Worm (Caenorhabditis elegans) whole organism, L4 larva: ENCODE results near the gene Y111B2A.2.

Experiments used
- F10B5.3 ChIP-seq: sonication (generic microtip); optimal IDR thresholded peaks from 2 replicates; lab custom pipeline; 2016; ENCODE audit warnings: mild to moderate bottlenecking, missing genetic modification characterization, missing compliant biosample characterization
- F26F4.8 ChIP-seq: fragments of 200-800 bp; sonication (Bioruptor generic); conservative IDR thresholded peaks from 2 replicates; pipeline ENCODE4 v1.3.6; 2022; ENCODE audit warnings: missing genetic modification characterization, missing compliant biosample characterization
- F49E8.2 ChIP-seq: sonication (generic microtip); optimal IDR thresholded peaks from 2 replicates; lab custom pipeline; 2016; ENCODE audit warnings: missing compliant biosample characterization, mild to moderate bottlenecking, missing genetic modification characterization, borderline replicate concordance
- Y75B8A.6 ChIP-seq: fragments of 200-800 bp; sonication (Bioruptor generic); IDR thresholded peaks from 2 replicates; pipeline ENCODE4 v1.3.6; 2022; ENCODE audit warnings: missing genetic modification reagents, missing genetic modification characterization, missing compliant biosample characterization
- ZK337.2 ChIP-seq: fragments of 200-800 bp; sonication (Bioruptor generic); IDR thresholded peaks from 2 replicates; pipeline ENCODE4 v1.3.6; 2022; ENCODE audit warnings: missing genetic modification reagents, missing genetic modification characterization, missing compliant biosample characterization
- aha-1 ChIP-seq: fragments of 150-350 bp; peaks from one replicate; lab custom pipeline; 2014; ENCODE audit warnings: missing biosample characterization, missing genetic modification characterization
- ama-1 ChIP-seq: fragments of 150-350 bp; optimal IDR thresholded peaks from 2 replicates; lab custom pipeline; 2014; ENCODE audit warnings: inconsistent platforms, mixed read lengths
- ceh-28 ChIP-seq: fragments of 150-350 bp; optimal IDR thresholded peaks from 2 replicates; lab custom pipeline; 2014; ENCODE audit warnings: missing biosample characterization, missing genetic modification reagents, missing genetic modification characterization
- cey-2 ChIP-seq: sonication (generic microtip); optimal IDR thresholded peaks from 3 replicates; lab custom pipeline; 2017; ENCODE audit warnings: missing genetic modification characterization, mild to moderate bottlenecking, missing compliant biosample characterization, antibody characterized with exemption, borderline replicate concordance; ENCODE audit not compliant: insufficient read depth
- ctbp-1 ChIP-seq: fragments of 200-800 bp; sonication (Bioruptor generic); IDR thresholded peaks from 2 replicates; pipeline ENCODE4 v1.3.6; 2022; ENCODE audit warnings: missing genetic modification reagents, missing genetic modification characterization, missing compliant biosample characterization
- daf-16 ChIP-seq, 3 experiments: sonication (generic microtip); optimal IDR thresholded peaks; 2 replicates each; lab custom pipeline; 2016 to 2017; ENCODE audit warnings: missing genetic modification characterization in 3 of 3, missing genetic modification reagents in 3 of 3, mild to moderate bottlenecking in 2 of 3, missing compliant biosample characterization in 2 of 3, missing biosample characterization in 1 of 3, moderate library complexity in 1 of 3
- dmd-6 ChIP-seq: fragments of 200-800 bp; sonication (Bioruptor generic); IDR thresholded peaks from 2 replicates; pipeline ENCODE4 v1.3.6; 2022; ENCODE audit warnings: missing genetic modification reagents, missing genetic modification characterization, missing compliant biosample characterization
- dmd-8 ChIP-seq: fragments of 200-800 bp; sonication (Bioruptor generic); IDR thresholded peaks from 2 replicates; pipeline ENCODE4 v1.3.6; 2022; ENCODE audit warnings: missing genetic modification characterization, missing compliant biosample characterization
- dpl-1 ChIP-seq: fragments of 150-350 bp; optimal IDR thresholded peaks from 2 replicates; lab custom pipeline; 2014; ENCODE audit warnings: missing biosample characterization, missing genetic modification reagents, missing genetic modification characterization
- dve-1 ChIP-seq: sonication (generic microtip); optimal IDR thresholded peaks from 2 replicates; lab custom pipeline; 2017; ENCODE audit warnings: antibody characterized with exemption, mild to moderate bottlenecking, missing genetic modification characterization, missing compliant biosample characterization; ENCODE audit not compliant: insufficient read depth
- egl-43 ChIP-seq: fragments of 200-800 bp; sonication (Bioruptor generic); IDR thresholded peaks from 2 replicates; pipeline ENCODE4 v1.3.6; 2022; ENCODE audit warnings: missing genetic modification reagents, missing genetic modification characterization, missing compliant biosample characterization
- fkh-10 ChIP-seq: fragments of 150-350 bp; optimal IDR thresholded peaks from 2 replicates; lab custom pipeline; 2014; ENCODE audit warnings: missing biosample characterization, missing genetic modification reagents, missing genetic modification characterization
- hif-1 ChIP-seq, 2 experiments: sonication (generic microtip); optimal IDR thresholded peaks; 2 replicates each; lab custom pipeline; 2016 to 2017; ENCODE audit warnings: missing compliant biosample characterization in 2 of 2, missing genetic modification characterization in 2 of 2, missing genetic modification reagents in 2 of 2, missing genotype in 2 of 2, mild to moderate bottlenecking in 1 of 2
- hlh-30 ChIP-seq: sonication (generic microtip); optimal IDR thresholded peaks from 2 replicates; lab custom pipeline; 2017; ENCODE audit warnings: antibody characterized with exemption, mild to moderate bottlenecking, missing genetic modification characterization, missing compliant biosample characterization; ENCODE audit not compliant: insufficient read depth
- lin-13 ChIP-seq: fragments of 150-350 bp; optimal IDR thresholded peaks from 2 replicates; lab custom pipeline; 2014; ENCODE audit warnings: missing biosample characterization, missing genetic modification reagents, missing genetic modification characterization
- lin-38 ChIP-seq: fragments of 200-800 bp; sonication (Bioruptor generic); IDR thresholded peaks from 2 replicates; pipeline ENCODE4 v1.3.6; 2022; ENCODE audit warnings: missing genetic modification reagents, missing genetic modification characterization, missing compliant biosample characterization
- lsy-2 ChIP-seq, 2 experiments: fragments of 150-350 bp in 1 of 2; sonication (generic microtip) in 1 of 2; optimal IDR thresholded peaks; 2 replicates each; lab custom pipeline; 2014 to 2017; ENCODE audit warnings: missing biosample characterization in 2 of 2, missing genetic modification characterization in 2 of 2
- madf-5 ChIP-seq, 2 experiments: fragments of 200-800 bp; sonication (Bioruptor generic); IDR thresholded peaks; 2 replicates each; pipeline ENCODE4 v1.3.6; 2022; ENCODE audit warnings: missing compliant biosample characterization in 2 of 2, missing genetic modification characterization in 2 of 2
- mdl-1 ChIP-seq, 2 experiments: fragments of 150-350 bp in 1 of 2; sonication (generic microtip) in 1 of 2; optimal IDR thresholded peaks; 2 replicates each; lab custom pipeline; 2014 to 2017; ENCODE audit warnings: missing biosample characterization in 2 of 2, missing genetic modification characterization in 2 of 2
- mep-1 ChIP-seq: fragments of 150-350 bp; sonication (generic microtip); optimal IDR thresholded peaks from 3 replicates; lab custom pipeline; 2014; ENCODE audit warnings: missing biosample characterization, missing genetic modification characterization
- mes-2 ChIP-seq: sonication (generic microtip); optimal IDR thresholded peaks from 2 replicates; lab custom pipeline; 2016; ENCODE audit warnings: missing genotype, mild to moderate bottlenecking, missing genetic modification characterization, missing compliant biosample characterization; ENCODE audit not compliant: poor library complexity, severe bottlenecking
- mxl-3 ChIP-seq: fragments of 200-800 bp; sonication (Bioruptor generic); optimal IDR thresholded peaks from 2 replicates; lab custom pipeline; 2018; ENCODE audit warnings: mild to moderate bottlenecking, missing genetic modification characterization, missing compliant biosample characterization
- nhr-10 ChIP-seq: fragments of 150-350 bp; optimal IDR thresholded peaks from 2 replicates; lab custom pipeline; 2014; ENCODE audit warnings: missing biosample characterization, missing genetic modification characterization
- nhr-102 ChIP-seq: sonication (generic microtip); optimal IDR thresholded peaks from 2 replicates; lab custom pipeline; 2016; ENCODE audit warnings: mild to moderate bottlenecking, missing genetic modification characterization, moderate library complexity, missing compliant biosample characterization
- nhr-11 ChIP-seq: fragments of 150-350 bp; optimal IDR thresholded peaks from 2 replicates; lab custom pipeline; 2014; ENCODE audit warnings: missing biosample characterization, missing genetic modification characterization
- nhr-237 ChIP-seq: sonication (generic microtip); optimal IDR thresholded peaks from 2 replicates; lab custom pipeline; 2017; ENCODE audit warnings: missing biosample characterization, missing genetic modification characterization
- nhr-28 ChIP-seq: fragments of 150-350 bp; optimal IDR thresholded peaks from 2 replicates; lab custom pipeline; 2014; ENCODE audit warnings: missing biosample characterization, missing genetic modification characterization
- nhr-6 ChIP-seq: fragments of 150-350 bp; optimal IDR thresholded peaks from 2 replicates; lab custom pipeline; 2014; ENCODE audit warnings: missing biosample characterization, missing genetic modification characterization
- nhr-77 ChIP-seq: fragments of 150-350 bp; optimal IDR thresholded peaks from 2 replicates; lab custom pipeline; 2014; ENCODE audit warnings: missing biosample characterization, missing genetic modification characterization
- php-3 ChIP-seq: fragments of 200-800 bp; sonication (Bioruptor generic); IDR thresholded peaks from 2 replicates; pipeline ENCODE4 v1.3.6; 2022; ENCODE audit warnings: missing genetic modification reagents, missing genetic modification characterization, missing compliant biosample characterization
- pqm-1 ChIP-seq: sonication (generic microtip); optimal IDR thresholded peaks from 2 replicates; lab custom pipeline; 2017; ENCODE audit warnings: missing biosample characterization, missing genetic modification characterization
- tag-97 ChIP-seq: fragments of 200-800 bp; sonication (Bioruptor generic); IDR thresholded peaks from 2 replicates; pipeline ENCODE4 v1.3.6; 2022; ENCODE audit warnings: missing genetic modification characterization, missing compliant biosample characterization
- tra-1 ChIP-seq: fragments of 200-800 bp; sonication (Bioruptor generic); IDR thresholded peaks from 2 replicates; pipeline ENCODE4 v1.3.6; 2022; ENCODE audit warnings: missing genetic modification reagents, missing genetic modification characterization, missing compliant biosample characterization
- unc-130 ChIP-seq: sonication (generic microtip); optimal IDR thresholded peaks from 2 replicates; lab custom pipeline; 2016; ENCODE audit warnings: missing genetic modification reagents, missing genetic modification characterization, missing compliant biosample characterization
- unc-39 ChIP-seq: sonication (generic microtip); optimal IDR thresholded peaks from 2 replicates; lab custom pipeline; 2017; ENCODE audit warnings: missing biosample characterization, missing genetic modification characterization
- unc-62 ChIP-seq, 3 experiments: fragments of 150-350 bp in 1 of 3; sonication (generic microtip); optimal IDR thresholded peaks in 2 of 3; peaks in 1 of 3; 1 replicate in 1 of 3; 2 replicates in 2 of 3; lab custom pipeline; 2014 to 2017; ENCODE audit warnings: missing biosample characterization in 3 of 3, missing genetic modification characterization in 3 of 3, missing genetic modification reagents in 3 of 3, missing genotype in 1 of 3
- vab-7 ChIP-seq: fragments of 200-800 bp; sonication (Bioruptor generic); IDR thresholded peaks from 2 replicates; pipeline ENCODE4 v1.3.6; 2022; ENCODE audit warnings: missing genetic modification reagents, missing genetic modification characterization, missing compliant biosample characterization
- zfp-2 ChIP-seq: sonication (generic microtip); optimal IDR thresholded peaks from 2 replicates; lab custom pipeline; 2016; ENCODE audit warnings: mild to moderate bottlenecking, missing genetic modification characterization, missing compliant biosample characterization

Gene Y111B2A.2

ce11 chrIII:12455651-12456420 lies 40.0 kb upstream of the Y111B2A.2 start:
- TF ChIP-seq lsy-2 (tag; optimal IDR thresholded peaks at IDR 0.05; lab: Kevin White, UChicago) = peak in 1 of 2 experiments; percentile 33
- peak; percentile 49 for TF ChIP-seq aha-1
- peak; percentile 47 for TF ChIP-seq mes-2 (tag; lab: Kevin White, UChicago)
- TF ChIP-seq ama-1 (lab: Kevin White, UChicago) = no peak
- TF ChIP-seq lin-38 = peak; percentile 67

DNA sequence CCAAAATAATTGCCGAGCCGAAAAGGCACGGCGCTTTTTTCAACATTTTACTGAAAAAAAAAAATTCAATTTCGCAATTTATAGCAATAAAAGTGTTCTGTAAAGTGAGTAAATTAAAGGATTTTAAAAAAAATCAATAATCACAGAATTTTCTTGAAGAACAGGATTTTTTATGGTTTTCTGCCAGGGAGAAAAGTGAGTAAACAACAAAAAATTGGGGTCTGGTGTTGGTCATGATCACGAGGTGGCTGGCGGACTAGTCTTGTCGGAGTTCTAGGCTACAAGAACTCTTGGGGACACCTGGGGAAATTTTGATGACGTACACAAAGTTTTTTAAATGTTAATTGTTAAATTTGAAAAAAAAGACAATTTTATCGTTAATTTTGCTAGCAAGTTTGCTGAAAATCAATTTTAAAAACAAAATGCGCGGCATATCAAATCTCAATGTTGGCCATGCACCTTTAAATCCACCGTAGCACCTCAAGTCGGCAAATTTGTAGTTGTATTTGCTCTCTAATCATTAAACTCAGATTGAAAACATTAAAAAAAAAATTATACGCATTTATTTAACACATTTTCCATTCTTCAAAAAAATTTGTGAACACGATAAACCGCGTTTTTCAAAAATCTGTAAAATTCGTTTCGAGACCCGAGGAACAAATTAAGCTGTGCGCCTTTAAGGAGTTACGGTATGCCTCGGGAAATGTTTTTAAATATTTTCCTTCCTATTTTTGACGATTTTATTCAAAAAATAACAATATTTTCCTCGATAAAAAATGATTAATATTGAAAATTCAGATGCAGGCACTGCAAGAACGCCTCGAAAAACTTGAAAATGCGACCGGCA lies 38.9 kb upstream of the Y111B2A.2 start, which contains the start of the genes scav-3 and Y49E10.21:
Gene scav-3, minus strand, starts transcription at position 50 of the 847 bp plus-strand sequence.
Gene Y49E10.21, plus strand, starts transcription at position 797 of the 847 bp plus-strand sequence.
- TF ChIP-seq nhr-10 (tag; lab: Kevin White, UChicago) (no peak), ZK337.2 (GFP tag; lab: Robert Waterston, UW) (no peak), daf-16 (GFP tag; optimal IDR thresholded peaks at IDR 0.05; lab: Kevin White, UChicago) (no peak), daf-16 (tag; optimal IDR thresholded peaks at IDR 0.05; lab: Kevin White, UChicago) (peak; percentile 91), mep-1 (tag; lab: Kevin White, UChicago) (peak; percentile 57), unc-39 (tag; lab: Kevin White, UChicago) (no peak), lin-38 (peak; percentile 9), vab-7 (GFP tag; lab: Robert Waterston, UW) (no peak), ceh-28 (tag; lab: Kevin White, UChicago) (peak; percentile 62), egl-43 (GFP tag; lab: Robert Waterston, UW) (no peak), lin-13 (GFP tag; lab: Kevin White, UChicago) (peak; percentile 11), cey-2 (tag; lab: Kevin White, UChicago) (no peak), dpl-1 (GFP tag; lab: Kevin White, UChicago) (peak; percentile 38), mdl-1 (tag; optimal IDR thresholded peaks at IDR 0.05; lab: Kevin White, UChicago) (peak in 1 of 2 experiments; percentile 33), tag-97 (GFP tag; lab: Robert Waterston, UW) (no peak), F49E8.2 (tag; lab: Kevin White, UChicago) (peak; percentile 58), Y75B8A.6 (GFP tag; lab: Robert Waterston, UW) (no peak), hlh-30 (tag; lab: Kevin White, UChicago) (peak; percentile 93), hif-1 (tag; optimal IDR thresholded peaks at IDR 0.05; lab: Kevin White, UChicago) (peak in 1 of 2 experiments; percentile 27), aha-1 (peak; percentile 24), mxl-3 (peak; percentile 18), tra-1 (no peak), ctbp-1 (GFP tag; lab: Robert Waterston, UW) (no peak), unc-62 (GFP tag; optimal IDR thresholded peaks at IDR 0.05 in 1 of 2; lab: Kevin White, UChicago) (no peak), unc-62 (tag; optimal IDR thresholded peaks at IDR 0.05; lab: Kevin White, UChicago) (no peak), F10B5.3 (no peak), pqm-1 (tag; lab: Kevin White, UChicago) (peak; percentile 40), nhr-28 (tag; lab: Kevin White, UChicago) (peak; percentile 69), zfp-2 (tag; lab: Kevin White, UChicago) (no peak), fkh-10 (GFP tag; lab: Kevin White, UChicago) (no peak), F26F4.8 (GFP tag; lab: Robert Waterston, UW) (no peak), lsy-2 (tag; optimal IDR thresholded peaks at IDR 0.05; lab: Kevin White, UChicago) (peak in 1 of 2 experiments; percentile 39), nhr-77 (tag; lab: Kevin White, UChicago) (peak; percentile 11), dve-1 (peak; percentile 81), php-3 (GFP tag; lab: Robert Waterston, UW) (no peak), unc-130 (GFP tag; lab: Kevin White, UChicago) (peak; percentile 26), nhr-6 (no peak), nhr-102 (tag; lab: Kevin White, UChicago) (no peak), mes-2 (tag; lab: Kevin White, UChicago) (peak; percentile 58), nhr-237 (tag; lab: Kevin White, UChicago) (no peak), dmd-8 (GFP tag; lab: Robert Waterston, UW) (no peak), nhr-11 (tag; lab: Kevin White, UChicago) (peak; percentile 77), madf-5 (GFP tag; IDR thresholded peaks at IDR 0.05; lab: Robert Waterston, UW) (0 out of 4 replicates have a peak, but pooled peaks of 1 of the 2 experiments have one; percentile 2), dmd-6 (GFP tag; lab: Robert Waterston, UW) (no peak; the same call in 1 of the 2 replicates)
